Fruit fly (Drosophila melanogaster) whole organism, embryonic: ENCODE results near the gene plx.

Experiments
- CG10147 ChIP-seq: fragments of 200-800 bp; sonication (Bioruptor generic); optimal IDR thresholded peaks from 2 replicates; lab custom pipeline; 2019; ENCODE audit warnings: missing biosample characterization, mild to moderate bottlenecking, missing genetic modification characterization, moderate library complexity
- CG1024 ChIP-seq: fragments of 200-800 bp; sonication (Bioruptor generic); IDR thresholded peaks from 2 replicates; pipeline ENCODE4 v1.3.6; 2022; ENCODE audit warnings: missing biosample characterization, missing genetic modification characterization
- CG10431 ChIP-seq: fragments of 200-800 bp; sonication (Bioruptor generic); optimal IDR thresholded peaks from 3 replicates; lab custom pipeline; 2018; ENCODE audit warnings: missing biosample characterization, mild to moderate bottlenecking, missing genetic modification characterization
- CG13287 ChIP-seq: fragments of 200-800 bp; sonication (Bioruptor generic); IDR thresholded peaks from 2 replicates; pipeline ENCODE4 v1.3.6; 2022; ENCODE audit warnings: missing biosample characterization, missing genetic modification characterization; ENCODE audit not compliant: partially characterized antibody
- CG13424 ChIP-seq: fragments of 200-800 bp; sonication (Bioruptor generic); optimal IDR thresholded peaks from 2 replicates; lab custom pipeline; 2019; ENCODE audit warnings: missing biosample characterization, mild to moderate bottlenecking, missing genetic modification characterization, moderate library complexity
- CG13775 ChIP-seq: fragments of 200-800 bp; sonication (Bioruptor generic); optimal IDR thresholded peaks from 3 replicates; lab custom pipeline; 2017; ENCODE audit warnings: missing biosample characterization, mild to moderate bottlenecking, missing genetic modification characterization
- CG16779 ChIP-seq: fragments of 200-800 bp; sonication (Bioruptor generic); IDR thresholded peaks from 2 replicates; pipeline ENCODE4 v1.3.6; 2022; ENCODE audit warnings: missing biosample characterization, missing genetic modification characterization
- CG16815 ChIP-seq: fragments of 200-800 bp; sonication (Bioruptor generic); optimal IDR thresholded peaks from 3 replicates; lab custom pipeline; 2017; ENCODE audit warnings: missing biosample characterization, mild to moderate bottlenecking, missing genetic modification characterization
- CG17802 ChIP-seq: fragments of 200-800 bp; sonication (Bioruptor generic); optimal IDR thresholded peaks from 2 replicates; lab custom pipeline; 2018; ENCODE audit warnings: missing biosample characterization, mild to moderate bottlenecking, missing genetic modification characterization, moderate library complexity
- CG2202 ChIP-seq: fragments of 200-800 bp; sonication (Bioruptor generic); optimal IDR thresholded peaks from 2 replicates; lab custom pipeline; 2018; ENCODE audit warnings: missing biosample characterization, mild to moderate bottlenecking, missing genetic modification characterization
- CG3407 ChIP-seq: fragments of 200-800 bp; sonication (Bioruptor generic); optimal IDR thresholded peaks from 2 replicates; lab custom pipeline; 2018; ENCODE audit warnings: missing biosample characterization, mild to moderate bottlenecking, missing genetic modification characterization
- CG34224 ChIP-seq: fragments of 200-800 bp; sonication (Bioruptor generic); IDR thresholded peaks from 3 replicates; pipeline ENCODE4 v1.3.6; 2022; ENCODE audit warnings: missing biosample characterization, missing genetic modification characterization; ENCODE audit not compliant: partially characterized antibody
- CG3838 ChIP-seq: fragments of 200-800 bp; sonication (Bioruptor generic); optimal IDR thresholded peaks from 3 replicates; lab custom pipeline; 2016; ENCODE audit warnings: missing biosample characterization, missing genetic modification characterization
- CG4617 ChIP-seq: fragments of 200-800 bp; sonication (Bioruptor generic); optimal IDR thresholded peaks from 3 replicates; lab custom pipeline; 2016; ENCODE audit warnings: missing biosample characterization, missing genetic modification characterization, borderline replicate concordance
- CG4854 ChIP-seq: fragments of 200-800 bp; sonication (Bioruptor generic); optimal IDR thresholded peaks from 2 replicates; lab custom pipeline; 2016; ENCODE audit warnings: missing biosample characterization, missing genetic modification characterization, inconsistent platforms
- CG5245 ChIP-seq: fragments of 200-800 bp; sonication (Bioruptor generic); optimal IDR thresholded peaks from 3 replicates; lab custom pipeline; 2016; ENCODE audit warnings: missing biosample characterization, missing genetic modification characterization
- CG6175 ChIP-seq: fragments of 200-800 bp; sonication (Bioruptor generic); IDR thresholded peaks from 3 replicates; pipeline ENCODE4 v1.3.6; 2022; ENCODE audit warnings: missing biosample characterization, missing genetic modification characterization
- CG6272 ChIP-seq: fragments of 200-800 bp; sonication (Bioruptor generic); IDR thresholded peaks from 2 replicates; pipeline ENCODE4 v1.3.6; 2022; ENCODE audit warnings: missing biosample characterization, missing genetic modification characterization
- CG6683 ChIP-seq: fragments of 200-800 bp; sonication (Bioruptor generic); optimal IDR thresholded peaks from 2 replicates; lab custom pipeline; 2017; ENCODE audit warnings: missing biosample characterization, mild to moderate bottlenecking, missing genetic modification characterization, missing genetic modification reagents
- CG7786 ChIP-seq: fragments of 200-800 bp; sonication (Bioruptor generic); optimal IDR thresholded peaks from 2 replicates; lab custom pipeline; 2016; ENCODE audit warnings: missing biosample characterization, missing genetic modification characterization
- CG9727 ChIP-seq: fragments of 200-800 bp; sonication (Bioruptor generic); optimal IDR thresholded peaks from 3 replicates; lab custom pipeline; 2017; ENCODE audit warnings: missing biosample characterization, mild to moderate bottlenecking, missing genetic modification characterization
- Camta ChIP-seq: fragments of 200-800 bp; sonication (Bioruptor generic); optimal IDR thresholded peaks from 2 replicates; lab custom pipeline; 2016; ENCODE audit warnings: missing biosample characterization, missing genetic modification characterization
- CkIIα-i1 ChIP-seq: fragments of 200-800 bp; sonication (Bioruptor generic); IDR thresholded peaks from 2 replicates; pipeline ENCODE4 v1.3.6; 2022; ENCODE audit warnings: missing biosample characterization, missing genetic modification characterization
- CoRest ChIP-seq: fragments of 200-800 bp; sonication (Bioruptor generic); optimal IDR thresholded peaks from 3 replicates; lab custom pipeline; 2018; ENCODE audit warnings: missing biosample characterization, mild to moderate bottlenecking, missing genetic modification characterization, moderate library complexity
- Dbx ChIP-seq: fragments of 200-800 bp; sonication (Bioruptor generic); IDR thresholded peaks from 3 replicates; pipeline ENCODE4 v1.3.6; 2022; ENCODE audit warnings: missing biosample characterization, missing genetic modification characterization
- Hsf ChIP-seq: fragments of 200-800 bp; sonication (Bioruptor generic); optimal IDR thresholded peaks from 3 replicates; lab custom pipeline; 2016; ENCODE audit warnings: missing biosample characterization, missing genetic modification characterization
- MTF-1 ChIP-seq: fragments of 200-800 bp; sonication (Bioruptor generic); optimal IDR thresholded peaks from 2 replicates; lab custom pipeline; 2018; ENCODE audit warnings: missing biosample characterization, mild to moderate bottlenecking, missing genetic modification characterization, borderline replicate concordance
- NC2β ChIP-seq: fragments of 200-800 bp; sonication (Bioruptor generic); optimal IDR thresholded peaks from 2 replicates; lab custom pipeline; 2016; ENCODE audit warnings: missing biosample characterization, missing genetic modification characterization
- Neu2 ChIP-seq: fragments of 200-800 bp; sonication (Bioruptor generic); optimal IDR thresholded peaks from 3 replicates; lab custom pipeline; 2016; ENCODE audit warnings: missing biosample characterization, missing genetic modification characterization, borderline replicate concordance
- YL-1 ChIP-seq: fragments of 200-800 bp; sonication (Bioruptor generic); optimal IDR thresholded peaks from 3 replicates; lab custom pipeline; 2017; ENCODE audit warnings: missing biosample characterization, mild to moderate bottlenecking, missing genetic modification characterization
- btn ChIP-seq: fragments of 200-800 bp; sonication (Bioruptor generic); optimal IDR thresholded peaks from 2 replicates; lab custom pipeline; 2016; ENCODE audit warnings: missing biosample characterization, missing genetic modification characterization
- cad ChIP-seq: fragments of >200 bp; optimal IDR thresholded peaks from 2 replicates; lab custom pipeline; 2017; ENCODE audit warnings: missing biosample characterization, missing genetic modification characterization
- crp ChIP-seq, 2 experiments: fragments of 200-800 bp; sonication (Bioruptor generic); optimal IDR thresholded peaks; 2 replicates in 1 of 2; 3 replicates in 1 of 2; lab custom pipeline; 2017; ENCODE audit warnings: missing biosample characterization in 2 of 2, missing genetic modification characterization in 2 of 2, mild to moderate bottlenecking in 1 of 2, moderate library complexity in 1 of 2
- dmrt11E ChIP-seq: fragments of 200-800 bp; sonication (Bioruptor generic); optimal IDR thresholded peaks from 3 replicates; lab custom pipeline; 2018; ENCODE audit warnings: missing biosample characterization, mild to moderate bottlenecking, missing genetic modification characterization, moderate library complexity
- exex ChIP-seq: fragments of 200-800 bp; sonication (Bioruptor generic); optimal IDR thresholded peaks from 4 replicates; lab custom pipeline; 2018; ENCODE audit warnings: missing biosample characterization, mild to moderate bottlenecking, missing genetic modification characterization, moderate library complexity
- fru ChIP-seq: fragments of >200 bp; optimal IDR thresholded peaks from 2 replicates; lab custom pipeline; 2017
- jing ChIP-seq: fragments of 200-800 bp; sonication (Bioruptor generic); optimal IDR thresholded peaks from 2 replicates; lab custom pipeline; 2018; ENCODE audit warnings: missing biosample characterization, mild to moderate bottlenecking, missing genetic modification characterization
- jumu ChIP-seq: fragments of 200-800 bp; sonication (Bioruptor generic); optimal IDR thresholded peaks from 3 replicates; lab custom pipeline; 2016; ENCODE audit warnings: missing biosample characterization, missing genetic modification characterization
- lbe ChIP-seq: fragments of 200-800 bp; sonication (Bioruptor generic); optimal IDR thresholded peaks from 2 replicates; lab custom pipeline; 2016; ENCODE audit warnings: missing biosample characterization, mild to moderate bottlenecking, missing genetic modification characterization
- maf-S ChIP-seq: fragments of 200-800 bp; sonication (Bioruptor generic); optimal IDR thresholded peaks from 2 replicates; lab custom pipeline; 2016; ENCODE audit warnings: missing biosample characterization, missing genetic modification characterization
- onecut ChIP-seq: fragments of 200-800 bp; sonication (Bioruptor generic); IDR thresholded peaks from 2 replicates; pipeline ENCODE4 v1.3.6; 2022; ENCODE audit warnings: missing biosample characterization, missing genetic modification characterization
- org-1 ChIP-seq: fragments of 200-800 bp; sonication (Bioruptor generic); optimal IDR thresholded peaks from 2 replicates; lab custom pipeline; 2017; ENCODE audit warnings: missing biosample characterization, missing genetic modification characterization
- pros ChIP-seq: fragments of 200-800 bp; sonication (Bioruptor generic); optimal IDR thresholded peaks from 3 replicates; lab custom pipeline; 2019; ENCODE audit warnings: missing biosample characterization, mild to moderate bottlenecking, missing genetic modification characterization, moderate library complexity
- pzg ChIP-seq: fragments of 200-800 bp; sonication (Bioruptor generic); optimal IDR thresholded peaks from 3 replicates; lab custom pipeline; 2018; ENCODE audit warnings: missing biosample characterization, mild to moderate bottlenecking, missing genetic modification characterization, moderate library complexity
- salm ChIP-seq: fragments of 200-800 bp; sonication (Bioruptor generic); optimal IDR thresholded peaks from 2 replicates; lab custom pipeline; 2018; ENCODE audit warnings: missing biosample characterization, mild to moderate bottlenecking, missing genetic modification characterization
- sc ChIP-seq, 3 experiments: fragments of >200 bp in 2 of 3; fragments of 200-800 bp in 1 of 3; sonication (Bioruptor generic) in 1 of 3; optimal IDR thresholded peaks; 2 replicates in 2 of 3; 3 replicates in 1 of 3; lab custom pipeline; 2017; ENCODE audit warnings: mild to moderate bottlenecking in 1 of 3, missing biosample characterization in 1 of 3, missing genetic modification characterization in 1 of 3, missing genetic modification reagents in 1 of 3
- shn ChIP-seq: fragments of 200-800 bp; sonication (Bioruptor generic); optimal IDR thresholded peaks from 3 replicates; lab custom pipeline; 2016; ENCODE audit warnings: missing biosample characterization, missing genetic modification characterization
- sim ChIP-seq: fragments of 200-800 bp; sonication (Bioruptor generic); IDR thresholded peaks from 2 replicates; pipeline ENCODE4 v1.3.6; 2022; ENCODE audit warnings: missing biosample characterization, missing genetic modification characterization
- zf30C ChIP-seq: fragments of 200-800 bp; sonication (Bioruptor generic); optimal IDR thresholded peaks from 3 replicates; lab custom pipeline; 2018; ENCODE audit warnings: missing biosample characterization, mild to moderate bottlenecking, missing genetic modification characterization

plx gene

DNA sequence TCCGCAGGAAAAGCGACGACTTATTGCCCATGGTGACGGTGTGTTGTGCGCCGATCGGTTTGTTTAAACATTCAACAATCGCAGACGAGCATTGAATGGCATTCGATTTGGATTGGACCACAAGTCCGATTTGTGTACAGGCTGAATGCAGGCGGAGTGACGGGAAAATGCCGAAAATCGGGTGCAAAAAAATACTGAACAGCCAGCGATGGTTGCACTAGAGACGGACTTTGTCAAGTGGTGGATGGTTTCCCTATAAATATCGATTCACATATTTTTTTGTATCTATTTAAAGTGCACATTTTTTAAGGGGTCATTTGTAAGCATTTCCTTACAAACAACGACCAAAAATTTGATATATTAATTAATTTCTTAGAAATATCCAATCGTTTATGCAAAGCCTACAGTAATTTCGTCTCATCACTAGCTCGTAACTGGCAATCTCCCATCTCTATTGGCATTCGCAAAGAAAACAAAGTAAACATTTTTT lies 30.9 kb upstream of the plx start, which contains the start of the genes elm and MED27 (continued):
- TF ChIP-seq CG13775 (GFP tag; lab: Kevin White, UChicago) (peak; percentile 96), salm (peak; percentile 76), Camta (GFP tag; lab: Kevin White, UChicago) (peak; percentile 94), sc (optimal IDR thresholded peaks at IDR 0.05; lab: Kevin White, UChicago) (no peak), sc (GFP tag; optimal IDR thresholded peaks at IDR 0.05; lab: Kevin White, UChicago) (peak; percentile 71), Dbx (peak; percentile 96), CG10431 (peak; percentile 55), fru (lab: Kevin White, UChicago) (no peak), CG6272 (GFP tag; lab: Robert Waterston, UW) (peak; percentile 98), pros (peak; percentile 16), org-1 (GFP tag; lab: Kevin White, UChicago) (peak; percentile 61), CG9727 (GFP tag; lab: Kevin White, UChicago) (peak; percentile 94), CG7786 (GFP tag; lab: Kevin White, UChicago) (peak; percentile 91), cad (GFP tag; lab: Kevin White, UChicago) (no peak), CG2202 (tag; lab: Kevin White, UChicago) (peak; percentile 86), CG1024 (peak; percentile 60; the same call in 1 of the 2 replicates), CG5245 (GFP tag; lab: Kevin White, UChicago) (peak; percentile 88), jumu (GFP tag; lab: Kevin White, UChicago) (peak; percentile 94), CG10147 (peak; percentile 93), CG13424 (peak; percentile 95), dmrt11E (tag; lab: Kevin White, UChicago) (peak; percentile 93), sim (peak; percentile 60; the same call in 1 of the 2 replicates), CoRest (tag; lab: Kevin White, UChicago) (peak; percentile 95), CG3838 (GFP tag; lab: Kevin White, UChicago) (peak; percentile 87), CG6683 (peak; percentile 52), Neu2 (peak; percentile 47), zf30C (GFP tag; lab: Kevin White, UChicago) (no peak), MTF-1 (GFP tag; lab: Kevin White, UChicago) (peak; percentile 68), crp (GFP tag; optimal IDR thresholded peaks at IDR 0.05; lab: Kevin White, UChicago) (peak in 1 of 2 experiments; percentile 63), CG17802 (tag; lab: Kevin White, UChicago) (peak; percentile 73), NC2β (peak; percentile 91), btn (GFP tag; lab: Kevin White, UChicago) (peak; percentile 71), CG34224 (peak; percentile 87), shn (GFP tag; lab: Kevin White, UChicago) (peak; percentile 90), CG6175 (GFP tag; lab: Robert Waterston, UW) (peak; percentile 77; the same call in 2 of the 3 replicates), CkIIα-i1 (GFP tag; lab: Robert Waterston, UW) (no peak; the same call in 1 of the 2 replicates), pzg (peak; percentile 87), exex (peak; percentile 64), CG4854 (GFP tag; lab: Kevin White, UChicago) (peak; percentile 86), CG4617 (GFP tag; lab: Kevin White, UChicago) (peak; percentile 91), Hsf (GFP tag; lab: Kevin White, UChicago) (peak; percentile 97), CG3407 (peak; percentile 78), lbe (peak; percentile 89), CG16815 (GFP tag; lab: Kevin White, UChicago) (peak; percentile 94), CG13287 (GFP tag; lab: Robert Waterston, UW) (peak; percentile 95), onecut (peak; percentile 71), maf-S (peak; percentile 89), YL-1 (GFP tag; lab: Kevin White, UChicago) (peak; percentile 76), CG16779 (peak; percentile 25; the same call in 1 of the 2 replicates), jing (GFP tag; lab: Kevin White, UChicago) (no peak)
